Fruit fly (Drosophila melanogaster): ENCODE data around the gene SCCRO.

DNA sequence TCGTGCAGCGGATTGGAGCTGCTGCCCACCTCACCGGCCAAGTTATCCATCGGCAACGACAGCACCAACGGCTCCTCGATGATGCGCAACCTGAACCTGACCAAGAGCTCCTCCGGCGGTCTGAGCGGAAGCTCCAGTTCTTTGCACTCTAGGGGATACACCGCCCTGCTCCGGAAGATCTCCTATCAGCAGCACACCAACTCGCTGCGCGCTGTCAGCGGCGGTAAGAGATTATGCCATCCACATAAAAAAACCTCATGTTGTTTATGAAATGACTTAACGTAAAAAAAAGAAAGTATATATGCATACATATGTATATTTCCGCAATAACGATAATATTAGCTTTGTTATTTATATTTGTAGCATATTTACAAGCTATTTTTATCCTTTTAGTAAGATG is 5.5 kb downstream of the SCCRO start:
- TF ChIP-seq ovo (GFP tag; optimal IDR thresholded peaks at IDR 0.05) (no peak), CG5204 (GFP tag; optimal IDR thresholded peaks at IDR 0.05) (no peak), Mnt (GFP tag; optimal IDR thresholded peaks at IDR 0.05) (no peak), CG14711 (tag; optimal IDR thresholded peaks at IDR 0.05) (no peak)

Measured in whole organism, adult.